Fruit fly (Drosophila melanogaster) whole organism, embryonic: ENCODE results near the gene Amacr.

Source experiments
- Bgb ChIP-seq: fragments of 200-800 bp; sonication (Bioruptor generic); IDR thresholded peaks from 2 replicates; pipeline ENCODE4 v1.3.6; 2022; ENCODE audit warnings: missing biosample characterization, missing genetic modification characterization; ENCODE audit not compliant: partially characterized antibody
- Blimp-1 ChIP-seq: fragments of 200-800 bp; sonication (Bioruptor generic); optimal IDR thresholded peaks from 3 replicates; lab custom pipeline; 2018; ENCODE audit warnings: missing biosample characterization, missing genetic modification characterization, mild to moderate bottlenecking, moderate library complexity, missing genetic modification reagents
- CG10321 ChIP-seq: fragments of 200-800 bp; sonication (Bioruptor generic); IDR thresholded peaks from 2 replicates; pipeline ENCODE4 v1.3.6; 2022; ENCODE audit warnings: missing biosample characterization, missing genetic modification characterization
- CG14667 ChIP-seq: fragments of 200-800 bp; sonication (Bioruptor generic); IDR thresholded peaks from 2 replicates; pipeline ENCODE4 v1.3.6; 2022; ENCODE audit warnings: missing biosample characterization, missing genetic modification characterization
- CG14710 ChIP-seq: fragments of 200-800 bp; sonication (Bioruptor generic); optimal IDR thresholded peaks from 3 replicates; lab custom pipeline; 2019; ENCODE audit warnings: missing biosample characterization, mild to moderate bottlenecking, missing genetic modification characterization, moderate library complexity
- CG1603 ChIP-seq: fragments of 200-800 bp; sonication (Bioruptor generic); optimal IDR thresholded peaks from 2 replicates; lab custom pipeline; 2019; ENCODE audit warnings: missing biosample characterization, mild to moderate bottlenecking, missing genetic modification characterization, moderate library complexity
- CG2129 ChIP-seq: fragments of 200-800 bp; sonication (Bioruptor generic); IDR thresholded peaks from 2 replicates; pipeline ENCODE4 v1.3.6; 2022; ENCODE audit warnings: missing biosample characterization, missing genetic modification characterization; ENCODE audit not compliant: partially characterized antibody
- CG3065 ChIP-seq: fragments of 200-800 bp; sonication (Bioruptor generic); optimal IDR thresholded peaks from 2 replicates; lab custom pipeline; 2016; ENCODE audit warnings: missing biosample characterization, missing genetic modification characterization
- CG31224 ChIP-seq: fragments of 200-800 bp; sonication (Bioruptor generic); IDR thresholded peaks from 2 replicates; pipeline ENCODE4 v1.3.6; 2022; ENCODE audit warnings: missing biosample characterization, missing genetic modification characterization
- CG32772 ChIP-seq: fragments of 200-800 bp; sonication (Bioruptor generic); IDR thresholded peaks from 2 replicates; pipeline ENCODE4 v1.3.6; 2022; ENCODE audit warnings: missing biosample characterization, missing genetic modification characterization
- CG4424 ChIP-seq: fragments of 200-800 bp; sonication (Bioruptor generic); optimal IDR thresholded peaks from 3 replicates; lab custom pipeline; 2016; ENCODE audit warnings: missing biosample characterization, missing genetic modification characterization
- CG6254 ChIP-seq: fragments of 200-800 bp; sonication (Bioruptor generic); optimal IDR thresholded peaks from 3 replicates; lab custom pipeline; 2017; ENCODE audit warnings: mild to moderate bottlenecking, missing biosample characterization, missing genetic modification reagents, missing genetic modification characterization
- CG8290 ChIP-seq, 3 experiments: fragments of 200-800 bp; sonication (Bioruptor generic); optimal IDR thresholded peaks; 2 replicates each; lab custom pipeline; 2016 to 2019; ENCODE audit warnings: missing biosample characterization in 3 of 3, missing genetic modification characterization in 3 of 3, mild to moderate bottlenecking in 2 of 3, moderate library complexity in 1 of 3
- CG8765 ChIP-seq: fragments of 200-800 bp; sonication (Bioruptor generic); IDR thresholded peaks from 2 replicates; pipeline ENCODE4 v1.3.6; 2022; ENCODE audit warnings: missing biosample characterization, missing genetic modification characterization
- CG9609 ChIP-seq: fragments of 200-800 bp; sonication (Bioruptor generic); optimal IDR thresholded peaks from 3 replicates; lab custom pipeline; 2016; ENCODE audit warnings: missing biosample characterization, missing genetic modification characterization
- CG9727 ChIP-seq: fragments of 200-800 bp; sonication (Bioruptor generic); optimal IDR thresholded peaks from 3 replicates; lab custom pipeline; 2017; ENCODE audit warnings: missing biosample characterization, mild to moderate bottlenecking, missing genetic modification characterization
- CG9932 ChIP-seq: fragments of 200-800 bp; sonication (Bioruptor generic); IDR thresholded peaks from 2 replicates; pipeline ENCODE4 v1.3.6; 2022; ENCODE audit warnings: missing biosample characterization, missing genetic modification characterization
- Dbx ChIP-seq: fragments of 200-800 bp; sonication (Bioruptor generic); IDR thresholded peaks from 3 replicates; pipeline ENCODE4 v1.3.6; 2022; ENCODE audit warnings: missing biosample characterization, missing genetic modification characterization
- Drgx ChIP-seq: fragments of 200-800 bp; sonication (Bioruptor generic); IDR thresholded peaks from 2 replicates; pipeline ENCODE4 v1.3.6; 2022; ENCODE audit warnings: missing biosample characterization, missing genetic modification characterization
- Meics ChIP-seq: fragments of 200-800 bp; sonication (Bioruptor generic); optimal IDR thresholded peaks from 2 replicates; lab custom pipeline; 2017; ENCODE audit warnings: missing biosample characterization, mild to moderate bottlenecking, missing genetic modification characterization
- Mes4 ChIP-seq: fragments of 200-800 bp; sonication (Bioruptor generic); optimal IDR thresholded peaks from 2 replicates; lab custom pipeline; 2016; ENCODE audit warnings: missing biosample characterization, missing genetic modification characterization
- Oaz ChIP-seq: fragments of 200-800 bp; sonication (Bioruptor generic); IDR thresholded peaks from 2 replicates; pipeline ENCODE4 v1.3.6; 2022; ENCODE audit warnings: missing biosample characterization, missing genetic modification characterization
- Sry-δ ChIP-seq: fragments of 200-800 bp; sonication (Bioruptor generic); optimal IDR thresholded peaks from 2 replicates; lab custom pipeline; 2016; ENCODE audit warnings: missing biosample characterization, missing genetic modification characterization
- Xrp1 ChIP-seq: fragments of 200-800 bp; sonication (Bioruptor generic); IDR thresholded peaks from 2 replicates; pipeline ENCODE4 v1.3.6; 2022; ENCODE audit warnings: missing biosample characterization, missing genetic modification characterization
- al ChIP-seq: fragments of 200-800 bp; sonication (Bioruptor generic); IDR thresholded peaks from 2 replicates; pipeline ENCODE4 v1.3.6; 2022; ENCODE audit warnings: missing biosample characterization, missing genetic modification characterization
- amos ChIP-seq: fragments of 200-800 bp; sonication (Bioruptor generic); IDR thresholded peaks from 2 replicates; pipeline ENCODE4 v1.3.6; 2022; ENCODE audit warnings: missing biosample characterization, missing genetic modification characterization; ENCODE audit not compliant: partially characterized antibody
- ap ChIP-seq: fragments of 200-800 bp; sonication (Bioruptor generic); IDR thresholded peaks from 2 replicates; pipeline ENCODE4 v1.3.6; 2022; ENCODE audit warnings: missing biosample characterization, missing genetic modification characterization
- ato ChIP-seq: fragments of 200-800 bp; sonication (Bioruptor generic); IDR thresholded peaks from 2 replicates; pipeline ENCODE4 v1.3.6; 2022; ENCODE audit warnings: missing biosample characterization, missing genetic modification characterization; ENCODE audit not compliant: partially characterized antibody
- az2 ChIP-seq: fragments of 200-800 bp; sonication (Bioruptor generic); optimal IDR thresholded peaks from 3 replicates; lab custom pipeline; 2016; ENCODE audit warnings: missing biosample characterization, missing genetic modification characterization
- chif ChIP-seq, 2 experiments: fragments of 200-800 bp; sonication (Bioruptor generic); optimal IDR thresholded peaks; 3 replicates each; lab custom pipeline; 2016; ENCODE audit warnings: missing biosample characterization in 2 of 2, missing genetic modification characterization in 2 of 2
- dmrt11E ChIP-seq: fragments of 200-800 bp; sonication (Bioruptor generic); optimal IDR thresholded peaks from 3 replicates; lab custom pipeline; 2018; ENCODE audit warnings: missing biosample characterization, mild to moderate bottlenecking, missing genetic modification characterization, moderate library complexity
- gcm2 ChIP-seq: fragments of 200-800 bp; sonication (Bioruptor generic); optimal IDR thresholded peaks from 2 replicates; lab custom pipeline; 2016; ENCODE audit warnings: missing biosample characterization, missing genetic modification characterization
- gsb ChIP-seq: fragments of 200-800 bp; sonication (Bioruptor generic); IDR thresholded peaks from 2 replicates; pipeline ENCODE4 v1.3.6; 2022; ENCODE audit warnings: missing biosample characterization, missing genetic modification characterization
- gsb-n ChIP-seq: fragments of 200-800 bp; sonication (Bioruptor generic); optimal IDR thresholded peaks from 3 replicates; lab custom pipeline; 2018; ENCODE audit warnings: missing biosample characterization, mild to moderate bottlenecking, missing genetic modification characterization
- hth ChIP-seq: fragments of >200 bp; optimal IDR thresholded peaks from 2 replicates; lab custom pipeline; 2017; ENCODE audit warnings: inconsistent platforms
- insv ChIP-seq, 2 experiments: fragments of 200-800 bp; sonication (Bioruptor generic); optimal IDR thresholded peaks; 3 replicates each; lab custom pipeline; 2016 to 2018; ENCODE audit warnings: missing biosample characterization in 2 of 2, missing genetic modification characterization in 2 of 2
- kah ChIP-seq: fragments of 200-800 bp; sonication (Bioruptor generic); optimal IDR thresholded peaks from 2 replicates; lab custom pipeline; 2018; ENCODE audit warnings: missing biosample characterization, mild to moderate bottlenecking, missing genetic modification characterization
- lilli ChIP-seq: fragments of 200-800 bp; sonication (Bioruptor generic); optimal IDR thresholded peaks from 3 replicates; lab custom pipeline; 2016; ENCODE audit warnings: missing biosample characterization, missing genetic modification characterization
- luna ChIP-seq: fragments of 200-800 bp; sonication (Bioruptor generic); optimal IDR thresholded peaks from 2 replicates; lab custom pipeline; 2016; ENCODE audit warnings: missing biosample characterization, missing genetic modification characterization
- nmo ChIP-seq: fragments of 200-800 bp; sonication (Bioruptor generic); optimal IDR thresholded peaks from 2 replicates; lab custom pipeline; 2018; ENCODE audit warnings: missing biosample characterization, mild to moderate bottlenecking, missing genetic modification characterization, moderate library complexity
- prd ChIP-seq, 3 experiments: fragments of >200 bp in 2 of 3; fragments of 200-800 bp in 1 of 3; sonication (Bioruptor generic) in 1 of 3; optimal IDR thresholded peaks in 2 of 3; IDR thresholded peaks in 1 of 3; 2 replicates in 2 of 3; 3 replicates in 1 of 3; pipeline versions ENCODE4 v1.3.6 to Lab custom; 2017 to 2022; ENCODE audit warnings: missing biosample characterization in 1 of 3, missing genetic modification characterization in 1 of 3
- ro ChIP-seq: fragments of 200-800 bp; sonication (Bioruptor generic); IDR thresholded peaks from 2 replicates; pipeline ENCODE4 v1.3.6; 2022; ENCODE audit warnings: missing biosample characterization, missing genetic modification characterization
- run ChIP-seq: fragments of 200-800 bp; sonication (Bioruptor generic); optimal IDR thresholded peaks from 3 replicates; lab custom pipeline; 2018; ENCODE audit warnings: missing biosample characterization, mild to moderate bottlenecking, missing genetic modification characterization
- sens ChIP-seq: fragments of 200-800 bp; sonication (Bioruptor generic); peaks from one replicate; lab custom pipeline; 2016; ENCODE audit warnings: missing biosample characterization, missing genetic modification characterization
- shn ChIP-seq: fragments of 200-800 bp; sonication (Bioruptor generic); optimal IDR thresholded peaks from 3 replicates; lab custom pipeline; 2016; ENCODE audit warnings: missing biosample characterization, missing genetic modification characterization
- sim ChIP-seq: fragments of 200-800 bp; sonication (Bioruptor generic); IDR thresholded peaks from 2 replicates; pipeline ENCODE4 v1.3.6; 2022; ENCODE audit warnings: missing biosample characterization, missing genetic modification characterization
- sisA ChIP-seq: fragments of 200-800 bp; sonication (Bioruptor generic); IDR thresholded peaks from 2 replicates; pipeline ENCODE4 v1.3.6; 2022; ENCODE audit warnings: missing biosample characterization, missing genetic modification characterization
- wek ChIP-seq: fragments of 200-800 bp; sonication (Bioruptor generic); optimal IDR thresholded peaks from 3 replicates; lab custom pipeline; 2018; ENCODE audit warnings: missing biosample characterization, mild to moderate bottlenecking, missing genetic modification characterization, moderate library complexity
- zen ChIP-seq: fragments of 200-800 bp; sonication (Bioruptor generic); optimal IDR thresholded peaks from 3 replicates; lab custom pipeline; 2018; ENCODE audit warnings: missing biosample characterization, mild to moderate bottlenecking, missing genetic modification characterization, moderate library complexity

Gene Amacr

DNA sequence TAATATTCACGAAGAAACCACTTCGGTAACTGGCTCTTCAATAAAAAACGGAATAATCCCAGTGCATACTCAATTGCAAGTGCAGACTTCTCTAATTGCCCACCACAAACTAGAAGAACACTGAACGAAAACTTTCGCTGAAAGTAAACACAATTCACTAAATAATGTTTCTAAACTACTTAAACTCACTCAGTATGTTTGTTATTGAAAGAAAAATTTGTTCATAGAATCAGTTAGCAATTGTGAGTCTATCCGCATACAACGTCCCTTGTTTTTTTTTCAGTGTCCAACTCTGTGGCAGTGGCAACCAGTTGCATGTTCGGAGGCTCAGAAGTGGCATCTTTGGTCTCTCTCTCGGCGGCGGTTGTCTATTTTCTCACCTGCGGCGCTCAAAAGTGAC lies 30.7 kb downstream of the Amacr start (continued):
- TF ChIP-seq CG32772 (GFP tag; lab: Robert Waterston, UW) (0 out of 2 replicates have a peak, but pooled peaks have one; percentile 52), gsb-n (no peak), dmrt11E (tag; lab: Kevin White, UChicago) (peak; percentile 49), CG14710 (no peak), CG14667 (GFP tag; lab: Robert Waterston, UW) (0 out of 2 replicates have a peak, but pooled peaks have one; percentile 11), CG1603 (tag; lab: Kevin White, UChicago) (peak; percentile 54), ap (GFP tag; lab: Robert Waterston, UW) (no peak), Drgx (GFP tag; lab: Robert Waterston, UW) (peak; percentile 89), chif (GFP tag; optimal IDR thresholded peaks at IDR 0.05; lab: Kevin White, UChicago) (peak; percentile 17 to 21), gsb (GFP tag; lab: Robert Waterston, UW) (no peak), CG4424 (GFP tag; lab: Kevin White, UChicago) (peak; percentile 11), Dbx (GFP tag; lab: Robert Waterston, UW) (no peak), sens (peak; percentile 39), CG2129 (GFP tag; lab: Robert Waterston, UW) (no peak), sisA (GFP tag; lab: Robert Waterston, UW) (peak; percentile 33; the same call in 1 of the 2 replicates), prd (optimal IDR thresholded peaks at IDR 0.05; lab: Kevin White, UChicago) (no peak), prd (GFP tag; IDR thresholded peaks at IDR 0.05; lab: Robert Waterston, UW) (peak; percentile 59; the same call in 2 of the 3 replicates), lilli (GFP tag; lab: Kevin White, UChicago) (no peak), Xrp1 (GFP tag; lab: Robert Waterston, UW) (peak; percentile 60), hth (lab: Kevin White, UChicago) (no peak), CG9727 (GFP tag; lab: Kevin White, UChicago) (peak; percentile 17), Meics (no peak), CG9932 (no peak), CG8765 (GFP tag; lab: Robert Waterston, UW) (0 out of 2 replicates have a peak, but pooled peaks have one; percentile 32), Oaz (GFP tag; lab: Robert Waterston, UW) (no peak), CG3065 (GFP tag; lab: Kevin White, UChicago) (no peak), CG31224 (no peak), CG8290 (GFP tag; optimal IDR thresholded peaks at IDR 0.05; lab: Kevin White, UChicago) (no peak), CG8290 (tag; optimal IDR thresholded peaks at IDR 0.05; lab: Kevin White, UChicago) (no peak), CG10321 (GFP tag; lab: Robert Waterston, UW) (no peak), az2 (peak; percentile 16), wek (GFP tag; lab: Kevin White, UChicago) (no peak), ro (GFP tag; lab: Robert Waterston, UW) (no peak), gcm2 (GFP tag; lab: Kevin White, UChicago) (no peak), luna (GFP tag; lab: Kevin White, UChicago) (no peak), ato (GFP tag; lab: Robert Waterston, UW) (no peak), CG6254 (GFP tag; lab: Kevin White, UChicago) (no peak), zen (tag; lab: Kevin White, UChicago) (peak; percentile 42), nmo (peak; percentile 8), Bgb (GFP tag; lab: Robert Waterston, UW) (no peak), Blimp-1 (GFP tag; lab: Kevin White, UChicago) (peak; percentile 39), amos (GFP tag; lab: Robert Waterston, UW) (no peak), Mes4 (GFP tag; lab: Kevin White, UChicago) (no peak), Sry-δ (no peak), insv (GFP tag; optimal IDR thresholded peaks at IDR 0.05; lab: Kevin White, UChicago) (no peak), CG9609 (GFP tag; lab: Kevin White, UChicago) (peak; percentile 2), shn (GFP tag; lab: Kevin White, UChicago) (no peak), kah (GFP tag; lab: Kevin White, UChicago) (no peak), al (GFP tag; lab: Robert Waterston, UW) (no peak), run (tag; lab: Kevin White, UChicago) (no peak), sim (GFP tag; lab: Robert Waterston, UW) (no peak)
